Fruit fly (Drosophila melanogaster) whole organism, adult: ENCODE results near the gene CG34451.

Experiments
- CG11617 ChIP-seq: fragments of 200-800 bp; sonication (Bioruptor generic); optimal IDR thresholded peaks from 2 replicates; lab custom pipeline; 2017; ENCODE audit warnings: mild to moderate bottlenecking, missing biosample characterization, missing genetic modification reagents, missing genetic modification characterization
- CG12768 ChIP-seq: fragments of 200-800 bp; sonication (Bioruptor generic); optimal IDR thresholded peaks from 2 replicates; lab custom pipeline; 2017; ENCODE audit warnings: missing biosample characterization, missing genetic modification characterization, mild to moderate bottlenecking, moderate library complexity, missing genetic modification reagents
- CG33017 ChIP-seq: fragments of 200-800 bp; sonication (Bioruptor generic); optimal IDR thresholded peaks from 2 replicates; lab custom pipeline; 2018; ENCODE audit warnings: missing biosample characterization, mild to moderate bottlenecking, missing genetic modification characterization, moderate library complexity
- CG5204 ChIP-seq: fragments of 200-800 bp; sonication (Bioruptor generic); optimal IDR thresholded peaks from 2 replicates; lab custom pipeline; 2016; ENCODE audit warnings: missing biosample characterization, missing genetic modification characterization
- Crg-1 ChIP-seq: fragments of 200-800 bp; sonication (Bioruptor generic); optimal IDR thresholded peaks from 2 replicates; lab custom pipeline; 2016; ENCODE audit warnings: missing biosample characterization, missing genetic modification characterization
- Hr96 ChIP-seq: fragments of 200-800 bp; sonication (Bioruptor generic); optimal IDR thresholded peaks from 2 replicates; lab custom pipeline; 2016; ENCODE audit warnings: missing biosample characterization, missing genetic modification characterization
- Mnt ChIP-seq: fragments of 200-800 bp; sonication (Bioruptor generic); optimal IDR thresholded peaks from 2 replicates; lab custom pipeline; 2016; ENCODE audit warnings: missing biosample characterization, mild to moderate bottlenecking, missing genetic modification characterization
- cnc ChIP-seq, 2 experiments: fragments of >200 bp; optimal IDR thresholded peaks; 2 replicates each; lab custom pipeline; 2017
- toe ChIP-seq: fragments of 200-800 bp; sonication (Bioruptor generic); optimal IDR thresholded peaks from 2 replicates; lab custom pipeline; 2016; ENCODE audit warnings: missing biosample characterization, missing genetic modification characterization

DNA sequence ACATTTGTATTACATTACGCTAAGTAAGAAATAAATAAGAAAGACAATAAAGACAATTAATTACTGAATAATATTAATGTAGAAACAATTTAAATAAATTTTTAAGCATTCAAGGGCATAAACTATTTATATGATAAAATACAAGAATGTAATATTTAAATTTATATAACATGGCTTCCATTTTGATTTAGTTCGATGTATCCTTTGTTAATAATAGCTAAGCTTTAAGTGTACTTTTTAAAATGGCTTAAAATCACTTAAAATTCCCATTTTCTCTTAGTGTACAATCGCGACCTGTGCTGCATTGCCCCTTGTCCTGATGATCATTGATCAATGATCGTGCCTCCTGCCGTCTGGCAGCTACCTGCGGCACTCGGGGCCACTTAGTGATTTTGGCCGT lies 21.4 kb downstream of the CG34451 start:
- TF ChIP-seq Mnt (GFP tag; lab: Kevin White, UChicago) (no peak), cnc (optimal IDR thresholded peaks at IDR 0.05; lab: Kevin White, UChicago) (no peak), CG5204 (GFP tag; lab: Kevin White, UChicago) (no peak), CG33017 (tag; lab: Kevin White, UChicago) (no peak), Crg-1 (GFP tag; lab: Kevin White, UChicago) (no peak), toe (GFP tag; lab: Kevin White, UChicago) (no peak), Hr96 (GFP tag; lab: Kevin White, UChicago) (no peak), CG12768 (GFP tag; lab: Kevin White, UChicago) (no peak), CG11617 (GFP tag; lab: Kevin White, UChicago) (no peak)
